Fruit fly (Drosophila melanogaster): ENCODE data around the gene Nazo.

The Nazo gene

DNA sequence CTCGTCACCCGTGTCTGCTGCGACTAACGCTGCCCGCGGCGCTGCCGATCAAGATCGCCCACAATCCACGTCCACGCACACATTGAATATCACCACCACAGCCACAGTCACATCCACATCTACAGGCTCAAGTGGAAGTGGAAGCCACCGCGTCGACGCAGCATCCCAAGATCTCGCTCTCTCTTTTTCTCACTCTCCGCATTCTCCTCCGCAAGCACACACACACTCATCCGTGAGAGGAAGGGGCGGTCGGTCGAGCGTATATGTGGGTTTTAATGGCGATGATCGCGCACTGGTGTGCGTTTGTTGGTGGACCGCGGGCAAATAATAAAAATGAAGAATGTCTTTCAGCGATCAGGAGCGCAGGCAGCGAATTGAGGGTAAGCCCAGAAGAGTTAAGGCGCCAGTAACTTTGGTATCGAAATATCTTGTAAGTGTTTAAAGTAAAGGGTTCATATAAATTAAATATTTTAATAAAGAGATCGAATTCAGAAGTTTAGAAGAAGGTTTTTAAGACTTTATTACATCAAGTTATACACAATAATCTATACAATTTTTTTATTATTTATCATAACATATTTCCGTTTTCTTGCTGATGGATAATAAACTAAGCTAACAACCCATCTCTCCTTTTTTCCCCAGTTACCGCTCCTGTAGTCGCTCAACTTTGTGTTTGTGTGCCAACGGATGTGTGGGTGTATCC lies 46.2 kb downstream of the Nazo start, which contains the start of gene Poxm (continued):
- TF ChIP-seq dsx (GFP tag; optimal IDR thresholded peaks at IDR 0.05; ENCODE audit: poor library complexity, severe bottlenecking), result peak; percentile 95
- peak; percentile 95 for TF ChIP-seq spab (GFP tag; optimal IDR thresholded peaks at IDR 0.05)
- peak; percentile 96 for TF ChIP-seq Lpt (GFP tag; optimal IDR thresholded peaks at IDR 0.05)
- peak; percentile 91 for TF ChIP-seq Met (GFP tag; optimal IDR thresholded peaks at IDR 0.05)
- TF ChIP-seq CG10669 (GFP tag; optimal IDR thresholded peaks at IDR 0.05), result peak; percentile 95
- peak; percentile 98 for TF ChIP-seq OdsH (GFP tag; optimal IDR thresholded peaks at IDR 0.05)
- TF ChIP-seq CG3919 (GFP tag; optimal IDR thresholded peaks at IDR 0.05), result peak; percentile 98
- TF ChIP-seq CG34406 (GFP tag; optimal IDR thresholded peaks at IDR 0.05), result peak; percentile 93
- peak; percentile 84 for TF ChIP-seq Hr39 (GFP tag; optimal IDR thresholded peaks at IDR 0.05)
- TF ChIP-seq CG8119 (GFP tag; IDR thresholded peaks at IDR 0.05), result peak; percentile 97
- peak; percentile 94 for TF ChIP-seq CG15336 (GFP tag; IDR thresholded peaks at IDR 0.05)
- peak; percentile 78 for TF ChIP-seq fkh (GFP tag; optimal IDR thresholded peaks at IDR 0.05)
- peak; percentile 93 for TF ChIP-seq Sox14 (GFP tag; optimal IDR thresholded peaks at IDR 0.05)
- TF ChIP-seq Gug (GFP tag; IDR thresholded peaks at IDR 0.05), result peak; percentile 92
- TF ChIP-seq ss (GFP tag; optimal IDR thresholded peaks at IDR 0.05), result peak; percentile 93 to 97
- peak; percentile 89 for TF ChIP-seq CG9139 (GFP tag; optimal IDR thresholded peaks at IDR 0.05)
- peak; percentile 94 for TF ChIP-seq CG8632 (GFP tag; optimal IDR thresholded peaks at IDR 0.05)
- peak; percentile 99 for TF ChIP-seq CG11902 (GFP tag; optimal IDR thresholded peaks at IDR 0.05)
- TF ChIP-seq esn (GFP tag; optimal IDR thresholded peaks at IDR 0.05), result peak; percentile 94
- peak; percentile 87 for TF ChIP-seq CG11294 (GFP tag; IDR thresholded peaks at IDR 0.05)
- TF ChIP-seq dac (GFP tag; optimal IDR thresholded peaks at IDR 0.05), result peak; percentile 95
- peak; percentile 90 for TF ChIP-seq CG31627 (GFP tag; optimal IDR thresholded peaks at IDR 0.05)
- peak; percentile 24 for TF ChIP-seq Eip93F (GFP tag; optimal IDR thresholded peaks at IDR 0.05)
- TF ChIP-seq Eip78C (GFP tag), result peak; percentile 99
- peak; percentile 90 for TF ChIP-seq Smox (GFP tag; optimal IDR thresholded peaks at IDR 0.05)
- peak; percentile 96 for TF ChIP-seq achi (GFP tag; optimal IDR thresholded peaks at IDR 0.05)
- peak; percentile 98 for TF ChIP-seq CG3032 (tag; optimal IDR thresholded peaks at IDR 0.05)
- peak; percentile 87 for TF ChIP-seq Sox102F (GFP tag; optimal IDR thresholded peaks at IDR 0.05)
- TF ChIP-seq CG1621 (tag; optimal IDR thresholded peaks at IDR 0.05), result peak; percentile 76
- TF ChIP-seq CG10631 (GFP tag; optimal IDR thresholded peaks at IDR 0.05), result peak; percentile 97
- TF ChIP-seq CG6792 (GFP tag; optimal IDR thresholded peaks at IDR 0.05), result peak; percentile 96
- TF ChIP-seq acj6 (GFP tag; optimal IDR thresholded peaks at IDR 0.05), result peak; percentile 97
- TF ChIP-seq CG4318 (GFP tag; optimal IDR thresholded peaks at IDR 0.05), result peak; percentile 98
- peak; percentile 95 for TF ChIP-seq net (GFP tag; optimal IDR thresholded peaks at IDR 0.05)

DNA sequence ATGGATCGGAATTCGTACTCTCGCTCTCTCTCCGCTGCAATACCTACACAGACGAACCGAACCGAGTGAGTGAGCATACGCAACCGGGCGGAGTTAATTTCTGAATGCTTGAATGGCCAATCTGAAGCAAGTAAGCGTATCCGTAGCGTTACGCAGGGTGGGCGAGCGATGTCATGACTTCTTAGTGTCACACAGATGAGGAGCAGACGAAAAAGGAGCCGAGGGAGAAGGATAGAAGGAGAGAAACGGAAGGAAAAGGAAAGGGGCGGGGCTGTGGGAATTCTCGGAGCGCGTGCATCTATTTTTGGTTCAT lies 46.8 kb downstream of the Nazo start:
- TF ChIP-seq Sox14 (GFP tag; optimal IDR thresholded peaks at IDR 0.05), result no peak
- TF ChIP-seq Gug (GFP tag; IDR thresholded peaks at IDR 0.05), result no peak
- no peak for TF ChIP-seq vri (GFP tag; optimal IDR thresholded peaks at IDR 0.05)
- no peak for TF ChIP-seq ss (GFP tag; optimal IDR thresholded peaks at IDR 0.05)
- no peak for TF ChIP-seq CG8632 (GFP tag; optimal IDR thresholded peaks at IDR 0.05)
- TF ChIP-seq CG8119 (GFP tag; IDR thresholded peaks at IDR 0.05), result no peak

DNA sequence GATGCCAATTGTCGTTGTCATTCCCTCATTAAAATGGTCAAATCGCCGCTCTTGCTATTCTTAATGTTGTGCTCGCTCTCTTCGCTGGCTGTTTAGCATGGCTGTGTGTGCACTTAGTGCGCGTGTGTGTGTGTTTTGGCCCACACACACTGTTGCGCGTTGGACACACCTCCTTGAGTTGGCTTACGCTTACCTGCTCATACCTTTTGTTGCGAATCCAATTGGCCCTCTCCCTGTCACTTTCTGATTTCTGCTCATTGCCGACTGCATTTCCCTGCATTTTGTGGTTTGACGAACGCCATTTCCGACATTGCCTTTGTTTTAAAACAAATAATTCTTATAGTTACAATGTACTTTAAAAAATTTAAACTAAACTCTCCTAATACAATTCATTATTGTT lies 47.3 kb downstream of the Nazo start:
- TF ChIP-seq Gug (GFP tag; IDR thresholded peaks at IDR 0.05) (no peak), Eip78C (GFP tag) (peak; percentile 8)

DNA sequence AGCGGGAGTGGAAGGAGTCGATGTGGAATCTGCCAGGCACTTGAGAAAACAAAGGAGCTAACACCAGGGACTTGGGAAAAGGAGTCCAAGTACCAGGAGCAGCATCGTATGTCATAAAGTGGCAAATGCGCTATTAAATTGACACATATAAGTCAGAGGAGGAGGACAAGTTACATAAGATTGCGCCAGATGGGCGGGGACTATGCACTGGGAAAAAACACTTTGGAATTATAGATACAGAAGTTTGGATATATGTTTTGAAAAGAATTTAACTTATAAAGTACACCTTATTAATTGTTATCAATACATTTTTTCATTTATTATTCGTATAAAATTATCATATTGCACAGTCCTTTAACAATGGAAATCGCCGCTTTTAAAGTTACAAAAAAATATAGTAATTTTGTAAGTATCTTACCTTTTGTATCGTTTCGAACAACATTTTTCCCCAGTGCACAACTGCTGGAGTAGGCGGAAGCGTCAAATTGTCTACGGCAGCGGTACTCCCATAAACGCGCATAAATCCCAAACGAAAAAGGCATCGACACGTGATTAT lies 48.4 kb downstream of the Nazo start:
- TF ChIP-seq Eip78C (GFP tag), result peak; percentile 11
- no peak for TF ChIP-seq CG10631 (GFP tag; optimal IDR thresholded peaks at IDR 0.05)
- TF ChIP-seq CG15336 (GFP tag; IDR thresholded peaks at IDR 0.05), result no peak
